Fruit fly (Drosophila melanogaster): ENCODE data around the gene RanBP3.
A peak's percentile ranks its signal among the peaks of the same experiment; 100 is the strongest.

The RanBP3 gene

dm6 chr3R:23722680-23723372, 29.8 kb downstream of the RanBP3 start, which contains the start of gene CG10365 (continued):
- TF ChIP-seq hkb (optimal IDR thresholded peaks at IDR 0.05) (no peak), hkb (GFP tag; IDR thresholded peaks at IDR 0.05) (peak; percentile 84), prd (optimal IDR thresholded peaks at IDR 0.05) (no peak), prd (GFP tag; IDR thresholded peaks at IDR 0.05) (peak; percentile 77), B-H2 (GFP tag; optimal IDR thresholded peaks at IDR 0.05) (peak; percentile 59), pb (GFP tag; optimal IDR thresholded peaks at IDR 0.05) (no peak), Atf3 (GFP tag; optimal IDR thresholded peaks at IDR 0.05) (no peak), Hand (GFP tag; optimal IDR thresholded peaks at IDR 0.05) (peak; percentile 88), dysf (GFP tag; IDR thresholded peaks at IDR 0.05) (peak; percentile 89), Ssrp (tag; optimal IDR thresholded peaks at IDR 0.05) (peak; percentile 81), nmo (GFP tag; optimal IDR thresholded peaks at IDR 0.05) (peak; percentile 90), CG14441 (GFP tag; IDR thresholded peaks at IDR 0.05) (peak; percentile 83), Rfx (GFP tag; IDR thresholded peaks at IDR 0.05) (peak; percentile 87), tx (GFP tag; optimal IDR thresholded peaks at IDR 0.05) (no peak), Xbp1 (GFP tag; optimal IDR thresholded peaks at IDR 0.05) (peak; percentile 77), Spps (tag; optimal IDR thresholded peaks at IDR 0.05) (peak; percentile 4), dimm (GFP tag; IDR thresholded peaks at IDR 0.05) (peak; percentile 59), CG3726 (GFP tag; IDR thresholded peaks at IDR 0.05) (peak; percentile 66; the same call in 1 of the 3 replicates), h (optimal IDR thresholded peaks at IDR 0.05) (no peak), CG4282 (GFP tag; optimal IDR thresholded peaks at IDR 0.05) (no peak), gsb-n (tag; optimal IDR thresholded peaks at IDR 0.05) (peak; percentile 79), CG42726 (GFP tag; IDR thresholded peaks at IDR 0.05; ENCODE audit: partially characterized antibody) (no peak), CG1647 (GFP tag; optimal IDR thresholded peaks at IDR 0.05) (no peak), Tbp (GFP tag; optimal IDR thresholded peaks at IDR 0.05) (no peak), cato (GFP tag; optimal IDR thresholded peaks at IDR 0.05; ENCODE audit: borderline replicate concordance) (peak; percentile 23), peb (GFP tag; IDR thresholded peaks at IDR 0.05) (peak; percentile 24; the same call in 1 of the 2 replicates), da (GFP tag; optimal IDR thresholded peaks at IDR 0.05) (no peak), Sry-β (GFP tag; optimal IDR thresholded peaks at IDR 0.05) (no peak), CG4707 (GFP tag; optimal IDR thresholded peaks at IDR 0.05) (no peak), CG8359 (GFP tag; optimal IDR thresholded peaks at IDR 0.05; ENCODE audit: borderline replicate concordance) (no peak), CG11093 (GFP tag; IDR thresholded peaks at IDR 0.05) (peak; percentile 69; the same call in 2 of the 3 replicates), psq (GFP tag; optimal IDR thresholded peaks at IDR 0.05) (peak; percentile 52), CG31365 (tag; optimal IDR thresholded peaks at IDR 0.05) (no peak), Bteb2 (GFP tag; optimal IDR thresholded peaks at IDR 0.05) (no peak), gfzf (GFP tag; optimal IDR thresholded peaks at IDR 0.05) (no peak), CG12942 (GFP tag; optimal IDR thresholded peaks at IDR 0.05) (peak; percentile 68), CG8944 (GFP tag; optimal IDR thresholded peaks at IDR 0.05) (no peak), chinmo (GFP tag; IDR thresholded peaks at IDR 0.05; ENCODE audit: partially characterized antibody) (peak; percentile 89; the same call in 3 of the 4 replicates), tll (GFP tag; optimal IDR thresholded peaks at IDR 0.05) (no peak), ab (GFP tag; optimal IDR thresholded peaks at IDR 0.05) (no peak), CG32532 (GFP tag; IDR thresholded peaks at IDR 0.05) (peak; percentile 91), CG11247 (GFP tag; IDR thresholded peaks at IDR 0.05) (peak; percentile 78), CG3847 (GFP tag; IDR thresholded peaks at IDR 0.05) (peak; percentile 81), CG11723 (GFP tag; optimal IDR thresholded peaks at IDR 0.05) (no peak), D (optimal IDR thresholded peaks at IDR 0.05) (no peak), D (GFP tag; optimal IDR thresholded peaks at IDR 0.05) (peak; percentile 42), CG15269 (tag; optimal IDR thresholded peaks at IDR 0.05) (peak; percentile 95), oc (tag; optimal IDR thresholded peaks at IDR 0.05) (peak; percentile 79), wdn (GFP tag; IDR thresholded peaks at IDR 0.05) (peak; percentile 70), CG17568 (GFP tag; optimal IDR thresholded peaks at IDR 0.05) (peak; percentile 55), fu2 (GFP tag; optimal IDR thresholded peaks at IDR 0.05) (no peak)
